Worm (Caenorhabditis elegans) whole organism, young adult: ENCODE results near the gene dhs-20.

ENCODE experiments used
- B0019.2 ChIP-seq: fragments of 200-800 bp; sonication (Bioruptor generic); conservative IDR thresholded peaks from 2 replicates; pipeline ENCODE4 v1.3.6; 2022; ENCODE audit warnings: missing genetic modification reagents, missing genetic modification characterization, missing compliant biosample characterization
- C17E4.6 ChIP-seq: fragments of 200-800 bp; sonication (Bioruptor generic); IDR thresholded peaks from 2 replicates; pipeline ENCODE4 v1.3.6; 2022; ENCODE audit warnings: missing genetic modification reagents, missing genetic modification characterization, missing compliant biosample characterization
- D2030.7 ChIP-seq: fragments of 200-800 bp; sonication (Bioruptor generic); IDR thresholded peaks from 2 replicates; pipeline ENCODE4 v1.3.6; 2022; ENCODE audit warnings: missing genetic modification reagents, missing genetic modification characterization, missing compliant biosample characterization
- F22D6.2 ChIP-seq: sonication (generic microtip); optimal IDR thresholded peaks from 2 replicates; lab custom pipeline; 2016; ENCODE audit warnings: mild to moderate bottlenecking, missing genetic modification characterization, missing compliant biosample characterization
- F57A8.1 ChIP-seq: fragments of 200-800 bp; sonication (Bioruptor generic); optimal IDR thresholded peaks from 2 replicates; lab custom pipeline; 2018; ENCODE audit warnings: mild to moderate bottlenecking, missing genetic modification characterization, moderate library complexity, missing compliant biosample characterization
- T26A5.8 ChIP-seq: sonication (generic microtip); optimal IDR thresholded peaks from 2 replicates; lab custom pipeline; 2016; ENCODE audit warnings: missing genetic modification characterization, missing compliant biosample characterization
- ZK185.1 ChIP-seq: sonication (generic microtip); optimal IDR thresholded peaks from 2 replicates; lab custom pipeline; 2016; ENCODE audit warnings: mild to moderate bottlenecking, missing genetic modification characterization, missing compliant biosample characterization; ENCODE audit not compliant: poor library complexity, severe bottlenecking
- aptf-2 ChIP-seq: fragments of 200-800 bp; sonication (Bioruptor generic); conservative IDR thresholded peaks from 2 replicates; pipeline ENCODE4 v1.3.6; 2022; ENCODE audit warnings: missing genetic modification reagents, missing genetic modification characterization, missing compliant biosample characterization
- aptf-3 ChIP-seq: fragments of 200-800 bp; sonication (Bioruptor generic); IDR thresholded peaks from 2 replicates; pipeline ENCODE4 v1.3.6; 2022; ENCODE audit warnings: missing genetic modification characterization, missing compliant biosample characterization
- atf-7 ChIP-seq: sonication (generic microtip); optimal IDR thresholded peaks from 2 replicates; lab custom pipeline; 2017; ENCODE audit warnings: mild to moderate bottlenecking, missing genetic modification characterization, missing compliant biosample characterization
- attf-3 ChIP-seq: fragments of 200-800 bp; sonication (Bioruptor generic); conservative IDR thresholded peaks from 2 replicates; pipeline ENCODE4 v1.3.6; 2022; ENCODE audit warnings: missing genetic modification reagents, missing genetic modification characterization, missing compliant biosample characterization
- cebp-1 ChIP-seq, 2 experiments: fragments of 200-800 bp in 1 of 2; sonication (Bioruptor generic) in 1 of 2; sonication (generic microtip) in 1 of 2; IDR thresholded peaks in 1 of 2; optimal IDR thresholded peaks in 1 of 2; 2 replicates each; pipeline versions ENCODE4 v1.3.6 to Lab custom; 2017 to 2022; ENCODE audit warnings: missing compliant biosample characterization in 2 of 2, missing genetic modification characterization in 2 of 2, mild to moderate bottlenecking in 1 of 2, missing genetic modification reagents in 1 of 2, moderate library complexity in 1 of 2
- ceh-27 ChIP-seq: fragments of 200-800 bp; sonication (Bioruptor generic); optimal IDR thresholded peaks from 2 replicates; lab custom pipeline; 2018; ENCODE audit warnings: mild to moderate bottlenecking, missing genetic modification characterization, moderate library complexity, missing compliant biosample characterization
- ekl-4 ChIP-seq: fragments of 200-800 bp; sonication (Bioruptor generic); IDR thresholded peaks from 2 replicates; pipeline ENCODE4 v1.3.6; 2022; ENCODE audit warnings: missing genetic modification reagents, missing genetic modification characterization, missing compliant biosample characterization
- fkh-3 ChIP-seq: sonication (generic microtip); optimal IDR thresholded peaks from 2 replicates; lab custom pipeline; 2016; ENCODE audit warnings: mild to moderate bottlenecking, missing genetic modification characterization, missing compliant biosample characterization
- hlh-26 ChIP-seq: fragments of 200-800 bp; sonication (Bioruptor generic); conservative IDR thresholded peaks from 2 replicates; pipeline ENCODE4 v1.3.6; 2022; ENCODE audit warnings: missing genetic modification reagents, missing genetic modification characterization, missing compliant biosample characterization
- hrde-1 ChIP-seq: sonication (generic microtip); optimal IDR thresholded peaks from 2 replicates; lab custom pipeline; 2016; ENCODE audit warnings: missing genetic modification characterization, mild to moderate bottlenecking, missing compliant biosample characterization, moderate library complexity, missing genotype, missing genetic modification reagents, borderline replicate concordance
- hsf-1 ChIP-seq: fragments of 200-800 bp; sonication (Bioruptor generic); IDR thresholded peaks from 2 replicates; pipeline ENCODE4 v1.3.6; 2022; ENCODE audit warnings: missing genetic modification reagents, missing genetic modification characterization, missing compliant biosample characterization
- lag-1 ChIP-seq: fragments of 200-800 bp; sonication (Bioruptor generic); IDR thresholded peaks from 2 replicates; pipeline ENCODE4 v1.3.6; 2022; ENCODE audit warnings: missing genetic modification reagents, missing genetic modification characterization, missing compliant biosample characterization
- let-607 ChIP-seq, 2 experiments: fragments of 200-800 bp in 1 of 2; sonication (Bioruptor generic) in 1 of 2; sonication (generic microtip) in 1 of 2; optimal IDR thresholded peaks; 2 replicates each; lab custom pipeline; 2016 to 2018; ENCODE audit warnings: mild to moderate bottlenecking in 2 of 2, missing compliant biosample characterization in 2 of 2, missing genetic modification characterization in 2 of 2, moderate library complexity in 2 of 2, missing genotype in 1 of 2
- lin-40 ChIP-seq: sonication (generic microtip); optimal IDR thresholded peaks from 2 replicates; lab custom pipeline; 2016; ENCODE audit warnings: missing genetic modification characterization, mild to moderate bottlenecking, missing compliant biosample characterization, missing genotype, missing genetic modification reagents
- lsl-1 ChIP-seq: fragments of 200-800 bp; sonication (Bioruptor generic); optimal IDR thresholded peaks from 2 replicates; lab custom pipeline; 2018; ENCODE audit warnings: mild to moderate bottlenecking, missing genetic modification characterization, moderate library complexity, missing compliant biosample characterization
- madf-8 ChIP-seq: fragments of 200-800 bp; sonication (Bioruptor generic); conservative IDR thresholded peaks from 2 replicates; pipeline ENCODE4 v1.3.6; 2022; ENCODE audit warnings: missing genetic modification reagents, missing genetic modification characterization, missing compliant biosample characterization
- mcd-1 ChIP-seq: fragments of 200-800 bp; sonication (Bioruptor generic); IDR thresholded peaks from 2 replicates; pipeline ENCODE4 v1.3.6; 2022; ENCODE audit warnings: missing genetic modification reagents, missing genetic modification characterization, missing compliant biosample characterization
- nfya-1 ChIP-seq: sonication (generic microtip); optimal IDR thresholded peaks from 2 replicates; lab custom pipeline; 2017; ENCODE audit warnings: antibody characterized with exemption, missing compliant biosample characterization, missing genetic modification characterization, borderline replicate concordance; ENCODE audit not compliant: insufficient read depth
- nhr-27 ChIP-seq: fragments of 200-800 bp; sonication (Bioruptor generic); optimal IDR thresholded peaks from 2 replicates; lab custom pipeline; 2018; ENCODE audit warnings: mild to moderate bottlenecking, missing genetic modification characterization, moderate library complexity, missing compliant biosample characterization
- nhr-80 ChIP-seq: sonication (generic microtip); optimal IDR thresholded peaks from 2 replicates; lab custom pipeline; 2016; ENCODE audit warnings: missing genetic modification characterization, missing compliant biosample characterization
- rpc-1 ChIP-seq, 2 experiments: fragments of 150-350 bp in 1 of 2; sonication (generic microtip) in 1 of 2; optimal IDR thresholded peaks; 2 replicates each; lab custom pipeline; 2014 to 2018; ENCODE audit warnings: missing biosample characterization in 1 of 2, missing genetic modification characterization in 1 of 2, missing genetic modification reagents in 1 of 2, missing genotype in 1 of 2
- unc-130 ChIP-seq: sonication (generic microtip); optimal IDR thresholded peaks from 2 replicates; lab custom pipeline; 2016; ENCODE audit warnings: missing genetic modification reagents, missing genetic modification characterization, missing compliant biosample characterization
- ztf-26 ChIP-seq: sonication (generic microtip); optimal IDR thresholded peaks from 2 replicates; lab custom pipeline; 2017; ENCODE audit warnings: missing genetic modification characterization, missing compliant biosample characterization

Gene dhs-20

DNA sequence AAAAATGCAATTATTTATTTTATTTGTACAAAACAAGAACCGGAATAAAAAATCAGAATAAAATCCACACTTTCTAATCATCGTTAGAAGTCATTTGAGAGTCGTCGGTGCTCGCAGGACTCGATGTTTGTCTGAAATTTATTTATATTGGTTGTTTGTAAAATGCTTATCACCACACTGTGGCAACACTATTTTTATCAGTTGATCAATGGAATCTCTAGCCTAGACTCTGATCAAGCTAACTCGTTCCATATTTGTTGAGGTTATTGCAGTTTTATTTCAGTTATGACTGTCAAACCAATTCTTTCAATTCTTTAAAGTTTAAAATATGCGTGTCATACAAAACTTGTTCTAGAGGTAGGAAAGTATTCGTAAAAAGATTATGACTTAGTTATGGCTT, at the start of gene dhs-20:
dhs-20 (minus strand) TSS at position 80 of the 400 bp plus-strand sequence.
- no peak for TF ChIP-seq F22D6.2 (tag; lab: Kevin White, UChicago)
- peak; percentile 19 for TF ChIP-seq nhr-80 (tag; lab: Kevin White, UChicago)

DNA sequence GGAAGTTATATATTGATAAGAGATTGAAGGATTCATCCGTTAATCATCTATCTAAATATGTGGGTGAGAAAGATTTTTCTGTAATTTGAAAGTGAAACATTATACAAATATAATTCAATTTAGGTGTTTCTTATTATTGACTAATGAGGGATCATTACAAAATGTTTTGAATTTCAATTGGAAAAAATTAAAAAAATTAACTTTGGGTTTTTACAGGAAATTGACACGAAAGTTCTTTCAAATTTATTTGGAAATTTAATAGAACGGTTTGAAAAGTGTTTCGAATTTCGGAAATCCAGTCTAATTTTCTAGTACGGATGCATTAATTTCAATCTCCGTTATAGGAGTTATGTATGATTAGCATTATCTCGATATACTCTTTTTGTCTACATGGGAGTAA, 48.7 kb upstream of the dhs-20 start:
- no peak for TF ChIP-seq nhr-27 (tag; lab: Kevin White, UChicago)
- TF ChIP-seq hsf-1 (GFP tag; lab: Robert Waterston, UW): no peak
- TF ChIP-seq B0019.2 (GFP tag; lab: Robert Waterston, UW): no peak
- TF ChIP-seq F57A8.1: no peak
- no peak for TF ChIP-seq hrde-1 (tag; lab: Kevin White, UChicago)

DNA sequence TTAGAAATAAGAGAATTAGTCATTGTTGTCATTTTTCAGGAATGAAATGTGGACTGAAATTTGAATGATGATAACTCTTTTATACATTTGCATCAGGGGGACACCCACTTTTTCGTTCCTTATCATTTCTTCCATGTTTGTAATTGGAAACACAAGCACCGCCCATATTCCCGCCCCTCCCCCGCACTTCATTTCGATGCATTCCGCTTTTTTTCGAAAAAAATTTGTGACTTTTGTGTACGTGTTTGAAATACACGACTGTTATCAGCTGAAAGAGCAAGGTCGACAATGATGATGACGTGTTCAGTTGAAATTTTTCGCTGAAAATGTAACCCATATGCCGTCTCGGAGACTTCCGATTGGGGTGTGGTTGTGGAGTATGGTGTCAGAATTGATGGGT, 46.4 kb upstream of the dhs-20 start, which contains the start of gene zip-10:
zip-10 (minus strand) TSS at position 43 of the 400 bp plus-strand sequence.
- TF ChIP-seq let-607 (tag; optimal IDR thresholded peaks at IDR 0.05; lab: Kevin White, UChicago): peak; percentile 39 to 59
- TF ChIP-seq lsl-1: no peak
- peak; percentile 96 for TF ChIP-seq nhr-80 (tag; lab: Kevin White, UChicago)
- TF ChIP-seq aptf-3 (GFP tag; lab: Robert Waterston, UW): no peak
- TF ChIP-seq ceh-27: no peak
- no peak for TF ChIP-seq ZK185.1
- peak; percentile 77 for TF ChIP-seq atf-7 (tag; lab: Kevin White, UChicago)

DNA sequence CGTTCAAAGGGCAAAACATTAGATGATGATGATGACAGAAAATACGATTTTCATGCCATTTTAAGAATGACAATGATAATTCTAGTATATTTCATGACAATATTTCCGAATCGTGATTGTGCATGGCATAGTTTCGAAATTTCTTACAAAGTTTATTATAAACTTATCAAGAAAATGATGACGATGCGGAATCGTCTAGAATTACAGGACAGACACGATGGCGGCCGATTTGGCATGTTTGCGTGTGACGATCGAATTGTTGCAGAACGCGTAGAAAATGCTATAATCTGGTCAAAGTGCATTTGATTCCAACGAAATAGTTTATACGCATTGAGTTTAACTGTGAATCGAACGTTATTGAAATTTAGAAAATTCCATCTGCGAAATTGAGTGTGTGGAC, 44.9 kb upstream of the dhs-20 start:
- TF ChIP-seq rpc-1 (optimal IDR thresholded peaks at IDR 0.05; lab: Kevin White, UChicago) (no peak), rpc-1 (tag; optimal IDR thresholded peaks at IDR 0.05; lab: Kevin White, UChicago) (no peak), mcd-1 (no peak), lag-1 (no peak), lin-40 (tag; lab: Kevin White, UChicago) (no peak), aptf-2 (GFP tag; lab: Robert Waterston, UW) (no peak), hlh-26 (GFP tag; lab: Robert Waterston, UW) (no peak), ekl-4 (GFP tag; lab: Robert Waterston, UW) (no peak), attf-3 (GFP tag; lab: Robert Waterston, UW) (no peak), T26A5.8 (no peak), ceh-27 (no peak), ztf-26 (tag; lab: Kevin White, UChicago) (no peak), madf-8 (GFP tag; lab: Robert Waterston, UW) (no peak), aptf-3 (GFP tag; lab: Robert Waterston, UW) (no peak), atf-7 (tag; lab: Kevin White, UChicago) (no peak), C17E4.6 (GFP tag; lab: Robert Waterston, UW) (no peak), fkh-3 (tag; lab: Kevin White, UChicago) (no peak)

DNA sequence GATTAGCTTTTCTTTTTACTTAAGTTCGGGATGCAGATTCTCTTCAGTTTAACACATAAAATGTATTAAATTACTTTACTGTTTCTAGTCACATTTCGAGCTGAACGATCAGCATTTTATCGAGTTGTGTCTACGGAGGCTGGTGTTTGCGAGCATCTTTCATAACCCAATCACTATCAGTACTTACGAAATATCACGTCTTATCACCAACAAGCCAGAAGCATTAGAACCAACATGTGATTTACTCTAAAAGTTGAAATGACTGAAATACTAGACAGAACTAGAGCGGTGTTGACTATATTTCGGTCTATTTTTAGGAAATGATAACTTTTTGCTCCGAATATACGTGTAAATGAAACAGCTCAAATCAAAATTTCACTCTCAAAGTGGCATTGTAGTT, 44.1 kb upstream of the dhs-20 start:
- TF ChIP-seq nhr-80 (tag; lab: Kevin White, UChicago) (peak; percentile 47), D2030.7 (GFP tag; lab: Robert Waterston, UW) (no peak), unc-130 (no peak), cebp-1 (GFP tag; IDR thresholded peaks at IDR 0.05; lab: Robert Waterston, UW) (peak; percentile 88), cebp-1 (tag; optimal IDR thresholded peaks at IDR 0.05; lab: Kevin White, UChicago) (peak; percentile 87), lag-1 (no peak), nfya-1 (no peak)
